Worm (Caenorhabditis elegans): ENCODE data around the gene F07C3.3.
A peak's percentile ranks its signal among the peaks of the same experiment; 100 is the strongest.

DNA sequence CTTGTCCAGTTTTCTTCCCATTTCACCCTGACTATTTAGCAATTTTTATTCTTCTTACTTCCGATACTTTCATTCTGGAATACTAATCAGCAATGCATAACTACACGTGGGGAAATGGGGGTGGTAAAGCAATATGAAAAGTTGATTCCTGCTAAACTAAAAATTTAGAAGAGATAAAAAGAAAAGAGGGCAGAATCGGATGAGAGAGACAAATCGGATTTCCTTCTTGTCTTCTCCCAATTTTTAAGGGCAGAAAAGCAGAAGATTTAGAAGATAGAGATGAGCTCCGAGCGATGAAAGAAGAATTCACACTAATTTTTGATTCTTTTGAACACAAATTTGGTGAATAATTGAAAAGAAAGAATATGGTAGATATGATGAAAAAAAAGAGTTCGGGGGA, 38.1 kb downstream of the F07C3.3 start:
- TF ChIP-seq ces-1 (GFP tag; optimal IDR thresholded peaks at IDR 0.05) (peak; percentile 87), lin-13 (tag; optimal IDR thresholded peaks at IDR 0.05) (no peak), nhr-28 (tag; optimal IDR thresholded peaks at IDR 0.05) (no peak), nhr-237 (tag; optimal IDR thresholded peaks at IDR 0.05) (no peak), snpc-4 (tag; optimal IDR thresholded peaks at IDR 0.05) (no peak), tbx-8 (GFP tag; optimal IDR thresholded peaks at IDR 0.05) (no peak)
